Worm (Caenorhabditis elegans) whole organism, L3 larva: ENCODE data around the gene srt-38.

Experiments
- R02D3.7 ChIP-seq: fragments of 150-350 bp; optimal IDR thresholded peaks from 2 replicates; lab custom pipeline; 2014; ENCODE audit warnings: missing biosample characterization, missing genetic modification characterization
- ZK546.5 ChIP-seq: sonication (generic microtip); optimal IDR thresholded peaks from 2 replicates; lab custom pipeline; 2017; ENCODE audit warnings: missing biosample characterization, missing genetic modification characterization
- aly-2 ChIP-seq: fragments of 150-350 bp; optimal IDR thresholded peaks from 2 replicates; lab custom pipeline; 2014; ENCODE audit warnings: missing biosample characterization, missing genetic modification characterization
- ama-1 ChIP-seq: fragments of 150-350 bp; optimal IDR thresholded peaks from 2 replicates; lab custom pipeline; 2018
- ceh-16 ChIP-seq: sonication (generic microtip); optimal IDR thresholded peaks from 2 replicates; lab custom pipeline; 2017; ENCODE audit warnings: missing biosample characterization, missing genetic modification characterization
- ceh-28 ChIP-seq: fragments of 150-350 bp; optimal IDR thresholded peaks from 2 replicates; lab custom pipeline; 2014; ENCODE audit warnings: missing biosample characterization, missing genetic modification reagents, missing genetic modification characterization
- ceh-82 ChIP-seq: fragments of 150-350 bp; optimal IDR thresholded peaks from 2 replicates; lab custom pipeline; 2014; ENCODE audit warnings: missing biosample characterization, missing genetic modification characterization
- ceh-9 ChIP-seq: sonication (generic microtip); optimal IDR thresholded peaks from 2 replicates; lab custom pipeline; 2018; ENCODE audit warnings: missing biosample characterization, missing genetic modification characterization
- daf-12 ChIP-seq: fragments of 150-350 bp; optimal IDR thresholded peaks from 2 replicates; lab custom pipeline; 2014; ENCODE audit warnings: missing biosample characterization, missing genetic modification reagents, missing genetic modification characterization
- egl-27 ChIP-seq: sonication (generic microtip); optimal IDR thresholded peaks from 4 replicates; lab custom pipeline; 2017; ENCODE audit warnings: missing biosample characterization, missing genetic modification reagents, missing genetic modification characterization
- egl-5 ChIP-seq: fragments of 150-350 bp; optimal IDR thresholded peaks from 2 replicates; lab custom pipeline; 2017; ENCODE audit warnings: missing biosample characterization, missing genetic modification reagents, missing genetic modification characterization, inconsistent platforms
- elt-1 ChIP-seq: fragments of 150-350 bp; optimal IDR thresholded peaks from 2 replicates; lab custom pipeline; 2014; ENCODE audit warnings: missing biosample characterization, missing genetic modification characterization
- elt-2 ChIP-seq: sonication (generic microtip); optimal IDR thresholded peaks from 2 replicates; lab custom pipeline; 2016; ENCODE audit warnings: missing genetic modification reagents, mild to moderate bottlenecking, missing genetic modification characterization, missing compliant biosample characterization
- eor-1 ChIP-seq, 2 experiments: fragments of 150-350 bp; optimal IDR thresholded peaks; 2 replicates each; lab custom pipeline; 2014 to 2018; ENCODE audit warnings: missing biosample characterization in 2 of 2, missing genetic modification characterization in 2 of 2
- fkh-2 ChIP-seq: fragments of 150-350 bp; optimal IDR thresholded peaks from 2 replicates; lab custom pipeline; 2014; ENCODE audit warnings: missing biosample characterization, missing genetic modification reagents, missing genetic modification characterization
- fos-1 ChIP-seq: fragments of 150-350 bp; optimal IDR thresholded peaks from 2 replicates; lab custom pipeline; 2014; ENCODE audit warnings: missing biosample characterization, missing genetic modification characterization
- hmg-11 ChIP-seq: sonication (generic microtip); optimal IDR thresholded peaks from 2 replicates; lab custom pipeline; 2016; ENCODE audit warnings: missing genetic modification characterization, missing compliant biosample characterization
- lin-15B ChIP-seq: fragments of 150-350 bp; optimal IDR thresholded peaks from 2 replicates; lab custom pipeline; 2014; ENCODE audit warnings: missing biosample characterization, missing genetic modification characterization
- lsy-12 ChIP-seq: sonication (generic microtip); optimal IDR thresholded peaks from 2 replicates; lab custom pipeline; 2016; ENCODE audit warnings: mild to moderate bottlenecking, missing genetic modification characterization, missing compliant biosample characterization
- mdl-1 ChIP-seq: fragments of 150-350 bp; optimal IDR thresholded peaks from 2 replicates; lab custom pipeline; 2014; ENCODE audit warnings: missing biosample characterization, missing genetic modification characterization
- mml-1 ChIP-seq: fragments of 150-350 bp; sonication (generic microtip); optimal IDR thresholded peaks from 3 replicates; lab custom pipeline; 2014; ENCODE audit warnings: missing biosample characterization, missing genetic modification characterization
- nfya-1 ChIP-seq: sonication (generic microtip); optimal IDR thresholded peaks from 2 replicates; lab custom pipeline; 2017; ENCODE audit warnings: missing genetic modification characterization, mild to moderate bottlenecking, missing compliant biosample characterization, antibody characterized with exemption, moderate library complexity; ENCODE audit not compliant: insufficient read depth
- nhr-11 ChIP-seq: fragments of 150-350 bp; optimal IDR thresholded peaks from 2 replicates; lab custom pipeline; 2014; ENCODE audit warnings: missing biosample characterization, missing genetic modification characterization
- nhr-12 ChIP-seq: fragments of 150-350 bp; optimal IDR thresholded peaks from 2 replicates; lab custom pipeline; 2014; ENCODE audit warnings: missing biosample characterization, missing genetic modification characterization
- nhr-23 ChIP-seq: fragments of 150-350 bp; optimal IDR thresholded peaks from 2 replicates; lab custom pipeline; 2014; ENCODE audit warnings: missing biosample characterization, missing genetic modification reagents, missing genetic modification characterization
- nhr-25 ChIP-seq: sonication (generic microtip); optimal IDR thresholded peaks from 2 replicates; lab custom pipeline; 2017; ENCODE audit warnings: missing biosample characterization, missing genetic modification characterization
- nhr-43 ChIP-seq: sonication (generic microtip); optimal IDR thresholded peaks from 2 replicates; lab custom pipeline; 2016; ENCODE audit warnings: mild to moderate bottlenecking, missing genetic modification characterization, missing compliant biosample characterization; ENCODE audit not compliant: poor library complexity, severe bottlenecking
- nhr-77 ChIP-seq: fragments of 150-350 bp; optimal IDR thresholded peaks from 2 replicates; lab custom pipeline; 2014; ENCODE audit warnings: missing biosample characterization, missing genetic modification characterization
- pha-4 ChIP-seq: fragments of 150-350 bp; optimal IDR thresholded peaks from 2 replicates; lab custom pipeline; 2014; ENCODE audit warnings: missing biosample characterization, missing genetic modification reagents, missing genetic modification characterization
- sea-2 ChIP-seq: fragments of 150-350 bp; sonication (generic microtip); optimal IDR thresholded peaks from 4 replicates; lab custom pipeline; 2014; ENCODE audit warnings: missing biosample characterization, missing genetic modification reagents, missing genetic modification characterization
- unc-62 ChIP-seq: fragments of 150-350 bp; sonication (generic microtip); optimal IDR thresholded peaks from 4 replicates; lab custom pipeline; 2014; ENCODE audit warnings: missing biosample characterization, missing genetic modification reagents, missing genetic modification characterization
- zag-1 ChIP-seq: fragments of 150-350 bp; optimal IDR thresholded peaks from 2 replicates; lab custom pipeline; 2014; ENCODE audit warnings: missing biosample characterization, missing genetic modification characterization
- ztf-11 ChIP-seq: fragments of 150-350 bp; optimal IDR thresholded peaks from 2 replicates; lab custom pipeline; 2014; ENCODE audit warnings: missing biosample characterization, missing genetic modification characterization

Gene srt-38

DNA sequence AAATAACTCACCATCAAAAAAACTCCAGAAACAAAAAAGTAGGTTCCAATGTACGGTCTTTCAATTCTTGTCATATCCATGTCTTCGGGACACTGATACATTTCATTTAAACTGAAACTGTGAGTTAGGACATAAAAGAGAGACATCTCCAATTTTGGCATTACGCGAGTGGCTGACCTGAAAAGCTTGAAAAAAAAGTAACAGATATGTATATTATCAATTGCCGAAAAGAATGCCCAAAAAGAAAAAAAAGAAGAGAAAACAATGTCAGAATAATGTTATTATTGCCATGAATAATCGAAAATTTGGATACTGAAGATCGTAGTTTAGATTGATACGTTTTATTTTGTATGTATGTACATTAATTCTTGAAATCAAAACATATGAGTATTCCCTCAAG lies 14.7 kb downstream of the srt-38 start, which contains the start of gene srt-14:
TSS of gene srt-14 (minus strand) at position 101 of the 400 bp plus-strand sequence.
- TF ChIP-seq nhr-23 (tag; lab: Kevin White, UChicago) (no peak), ama-1 (lab: Kevin White, UChicago) (no peak), eor-1 (tag; optimal IDR thresholded peaks at IDR 0.05; lab: Kevin White, UChicago) (no peak), lsy-12 (tag; lab: Kevin White, UChicago) (no peak), elt-1 (no peak), ZK546.5 (tag; lab: Kevin White, UChicago) (no peak)

DNA sequence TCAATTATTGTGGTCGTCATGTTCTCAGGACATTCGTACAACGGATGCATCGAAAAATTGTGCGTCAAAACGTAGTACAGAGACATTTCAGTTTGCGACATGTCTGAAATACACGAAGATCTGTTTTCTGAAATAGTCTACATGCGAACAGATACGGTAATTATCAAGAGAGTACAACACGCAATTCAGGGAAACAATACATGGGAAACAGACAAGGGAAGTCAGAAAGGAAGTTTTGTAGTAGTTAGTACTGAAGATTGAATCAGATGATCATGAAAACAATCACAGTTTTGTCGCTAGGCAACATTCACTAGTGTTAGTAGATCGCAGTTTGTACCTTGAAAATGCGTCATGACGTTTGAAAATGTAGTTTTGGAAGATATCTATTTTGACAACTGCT lies 21.1 kb downstream of the srt-38 start, which contains the start of gene srt-13:
TSS of gene srt-13 (minus strand) at position 101 of the 400 bp plus-strand sequence.
- no peak for TF ChIP-seq mml-1
- no peak for TF ChIP-seq fkh-2 (tag; lab: Kevin White, UChicago)
- TF ChIP-seq nhr-23 (tag; lab: Kevin White, UChicago) = no peak
- TF ChIP-seq nhr-77 (tag; lab: Kevin White, UChicago) = no peak
- no peak for TF ChIP-seq nhr-43
- no peak for TF ChIP-seq hmg-11 (tag; lab: Kevin White, UChicago)
- TF ChIP-seq eor-1 (tag; optimal IDR thresholded peaks at IDR 0.05; lab: Kevin White, UChicago) = no peak
- TF ChIP-seq nhr-12 = no peak
- no peak for TF ChIP-seq ceh-16 (tag; lab: Kevin White, UChicago)
- no peak for TF ChIP-seq ztf-11 (tag; lab: Kevin White, UChicago)
- no peak for TF ChIP-seq ceh-82 (tag; lab: Kevin White, UChicago)
- TF ChIP-seq zag-1 (tag; lab: Kevin White, UChicago) = no peak
- TF ChIP-seq pha-4 (tag; lab: Kevin White, UChicago) = no peak
- TF ChIP-seq egl-5 (tag; lab: Kevin White, UChicago) = no peak
- no peak for TF ChIP-seq fos-1 (tag; lab: Kevin White, UChicago)

DNA sequence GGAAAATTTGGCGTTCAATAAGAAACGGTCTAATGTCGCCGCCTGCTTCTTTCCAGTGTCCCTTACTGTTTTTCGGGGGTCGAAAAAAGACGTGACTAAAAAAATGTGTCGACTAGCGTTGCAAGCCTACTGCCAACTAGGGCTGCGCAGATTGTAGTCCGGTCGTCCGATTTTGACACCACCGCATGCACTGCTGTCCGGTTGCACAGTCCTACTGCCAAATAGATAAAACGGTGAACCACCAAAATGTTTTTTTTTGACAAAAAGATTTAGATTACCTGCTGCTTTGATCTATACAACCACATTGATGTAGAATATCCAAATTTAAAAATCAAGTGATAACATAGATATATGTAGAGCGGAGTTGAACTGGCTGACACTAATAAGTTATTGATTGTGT lies 22.8 kb downstream of the srt-38 start:
- TF ChIP-seq sea-2 (GFP tag; lab: Kevin White, UChicago) = no peak
- no peak for TF ChIP-seq pha-4 (tag; lab: Kevin White, UChicago)
- no peak for TF ChIP-seq elt-1
- TF ChIP-seq nfya-1 (tag; lab: Kevin White, UChicago) = no peak
- no peak for TF ChIP-seq lin-15B

DNA sequence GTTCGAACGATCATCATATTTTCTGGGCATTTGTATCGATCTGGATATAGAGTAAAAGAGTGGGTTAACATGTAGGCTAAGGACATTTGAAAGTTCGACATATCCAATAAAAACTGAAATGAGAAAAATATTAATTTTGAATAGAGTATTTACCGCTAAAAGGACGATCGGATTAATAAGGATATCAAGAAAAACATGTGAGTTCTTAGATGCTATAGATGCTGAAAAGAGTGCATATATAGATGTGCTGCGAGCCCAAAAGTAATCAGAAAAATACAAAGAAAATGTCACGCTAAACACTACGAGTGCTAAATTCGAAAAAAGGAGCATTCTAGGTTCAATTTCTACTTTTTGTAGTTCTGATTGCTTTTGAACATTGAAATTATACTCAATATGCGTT lies 28.7 kb downstream of the srt-38 start, which contains the start of gene srt-12:
TSS of gene srt-12 (minus strand) at position 101 of the 400 bp plus-strand sequence.
- TF ChIP-seq pha-4 (tag; lab: Kevin White, UChicago) (no peak), elt-2 (no peak), fkh-2 (tag; lab: Kevin White, UChicago) (no peak)

DNA sequence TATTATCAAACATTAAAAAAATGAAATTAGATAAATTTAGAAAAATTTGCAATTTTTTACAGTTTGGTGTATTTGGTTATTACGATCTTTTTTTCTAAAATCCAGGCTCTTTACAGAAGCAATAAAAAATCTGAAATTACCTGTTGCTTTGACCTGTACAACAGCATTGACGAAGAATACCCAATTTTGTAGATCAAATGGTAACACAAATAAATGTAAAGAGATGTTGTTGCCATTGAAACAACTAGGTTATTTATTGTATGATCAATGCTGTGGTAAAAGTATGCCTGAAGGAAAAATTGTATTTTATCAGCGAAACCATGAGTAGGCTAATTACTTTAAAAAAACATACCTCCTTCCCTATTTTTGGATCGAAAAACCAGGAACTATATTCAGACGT lies 29.6 kb downstream of the srt-38 start:
- TF ChIP-seq nfya-1 (tag; lab: Kevin White, UChicago) (no peak), ceh-28 (no peak), daf-12 (no peak), nhr-12 (no peak), nhr-25 (no peak), aly-2 (tag; lab: Kevin White, UChicago) (no peak), ceh-16 (tag; lab: Kevin White, UChicago) (no peak), hmg-11 (tag; lab: Kevin White, UChicago) (no peak), ztf-11 (tag; lab: Kevin White, UChicago) (no peak), nhr-43 (no peak), ama-1 (lab: Kevin White, UChicago) (no peak), fos-1 (tag; lab: Kevin White, UChicago) (no peak), egl-27 (tag; lab: Kevin White, UChicago) (no peak), R02D3.7 (tag; lab: Kevin White, UChicago) (no peak), unc-62 (GFP tag; lab: Kevin White, UChicago) (no peak), elt-1 (no peak), ceh-9 (tag; lab: Kevin White, UChicago) (no peak), mdl-1 (no peak), nhr-11 (no peak), sea-2 (GFP tag; lab: Kevin White, UChicago) (no peak)
- TF ChIP-seq, all 47 proteins: peak for 0
